Worm (Caenorhabditis elegans) whole organism, L2 larva: ENCODE results near the gene Y51H4A.23.
"Not testable (repeated sequence)": the region's sequence is repeated elsewhere in the genome, so short reads cannot be mapped to it uniquely, and the experiment has no call there.

Experiments used
- lsy-2 ChIP-seq, 2 experiments: fragments of 150-350 bp in 1 of 2; sonication (generic microtip) in 1 of 2; optimal IDR thresholded peaks; 2 replicates each; lab custom pipeline; 2014 to 2017; ENCODE audit warnings: missing biosample characterization in 2 of 2, missing genetic modification characterization in 2 of 2
- sma-9 ChIP-seq, 2 experiments: fragments of 150-350 bp in 1 of 2; sonication (generic microtip) in 1 of 2; optimal IDR thresholded peaks; 2 replicates each; lab custom pipeline; 2014 to 2016; ENCODE audit warnings: missing genetic modification characterization in 2 of 2, mild to moderate bottlenecking in 1 of 2, missing biosample characterization in 1 of 2, missing compliant biosample characterization in 1 of 2, missing genetic modification reagents in 1 of 2, moderate library complexity in 1 of 2
- snpc-4 ChIP-seq: fragments of 150-350 bp; optimal IDR thresholded peaks from 2 replicates; lab custom pipeline; 2014; ENCODE audit warnings: missing biosample characterization, missing genetic modification characterization

Gene Y51H4A.23

ce11 chrIV:16755771-16756170 lies 33.1 kb downstream of the Y51H4A.23 start, which contains the start of gene Y43D4A.2:
Y43D4A.2 (minus strand) TSS chrIV:16755871.
- TF ChIP-seq lsy-2 (tag; optimal IDR thresholded peaks at IDR 0.05; lab: Kevin White, UChicago); snpc-4 (tag; lab: Kevin White, UChicago); sma-9 (GFP tag; optimal IDR thresholded peaks at IDR 0.05; lab: Kevin White, UChicago); sma-9 (tag; optimal IDR thresholded peaks at IDR 0.05; lab: Kevin White, UChicago): not testable (repeated sequence)
